Fruit fly (Drosophila melanogaster): Measurements from ENCODE around the gene Pgant5.

Gene Pgant5

DNA sequence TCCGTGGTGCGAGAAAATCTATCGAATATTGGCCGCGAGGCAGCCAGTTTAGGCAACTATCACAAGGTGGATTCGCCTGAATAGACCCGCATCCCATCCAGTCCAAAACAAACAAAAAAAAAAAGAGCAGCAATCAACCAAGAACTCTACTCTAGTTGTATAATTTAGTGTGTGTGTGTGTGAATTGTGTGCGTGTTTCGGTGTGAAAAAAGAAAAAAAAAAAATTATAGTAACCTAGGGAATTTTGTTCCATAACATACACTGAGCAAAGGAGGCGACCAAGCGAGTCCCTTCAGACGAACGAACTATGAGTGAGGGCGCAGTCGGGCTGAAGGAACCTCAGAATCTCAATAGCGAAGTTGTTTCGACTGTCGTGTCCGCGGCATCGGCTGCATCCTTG, 47.1 kb downstream of the Pgant5 start:
- TF ChIP-seq jumu (GFP tag; optimal IDR thresholded peaks at IDR 0.05), result no peak
- TF ChIP-seq gcm (GFP tag; optimal IDR thresholded peaks at IDR 0.05), result peak; percentile 11
- peak; percentile 93 for TF ChIP-seq Ets65A (GFP tag)

DNA sequence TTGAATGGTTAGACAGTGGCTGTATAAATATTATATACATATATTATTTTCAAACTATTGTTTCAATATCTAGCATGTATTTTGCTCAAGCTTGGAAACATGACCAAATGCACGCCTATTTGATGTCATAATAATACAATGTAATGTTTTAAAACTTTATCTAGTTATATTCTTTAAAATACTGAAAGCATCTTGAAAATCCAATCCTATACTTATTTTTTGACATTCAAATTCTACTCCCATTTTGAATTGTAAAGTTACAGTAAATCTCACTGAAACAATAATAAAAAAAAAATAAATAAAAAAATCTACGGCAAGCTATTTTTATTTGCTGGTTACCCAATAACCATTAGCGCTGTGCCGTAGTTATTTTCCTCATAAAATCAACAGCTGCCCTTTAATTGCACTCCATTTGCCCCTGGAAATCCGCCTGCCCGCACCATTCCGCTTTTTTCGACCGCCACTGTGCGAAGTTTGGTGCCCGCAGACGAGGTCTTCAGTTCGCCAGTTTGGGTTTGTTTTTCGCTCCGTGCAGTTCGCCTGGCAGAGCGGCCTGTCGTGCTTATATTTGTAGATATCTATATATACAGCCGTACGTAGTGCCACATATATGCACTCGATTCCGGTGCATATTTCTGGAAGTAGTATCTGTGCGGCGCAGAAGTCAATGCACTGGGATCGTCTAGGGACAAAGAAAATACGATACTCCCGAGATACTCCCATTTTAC, 48.3 kb downstream of the Pgant5 start:
- TF ChIP-seq Med (GFP tag) (peak; percentile 92), aop (GFP tag; IDR thresholded peaks at IDR 0.05) (no peak), Stat92E (GFP tag; optimal IDR thresholded peaks at IDR 0.05) (no peak), CG12744 (GFP tag; optimal IDR thresholded peaks at IDR 0.05) (no peak), CG12071 (GFP tag; optimal IDR thresholded peaks at IDR 0.05) (no peak), sens (GFP tag) (peak; percentile 80), mam (GFP tag; optimal IDR thresholded peaks at IDR 0.05) (peak; percentile 54), pb (GFP tag; optimal IDR thresholded peaks at IDR 0.05) (no peak), twi (tag; optimal IDR thresholded peaks at IDR 0.05) (no peak), zfh2 (GFP tag; optimal IDR thresholded peaks at IDR 0.05) (peak; percentile 15), tgo (GFP tag; IDR thresholded peaks at IDR 0.05) (peak; percentile 44; the same call in 1 of the 3 replicates), Usf (GFP tag; optimal IDR thresholded peaks at IDR 0.05) (no peak), bigmax (GFP tag; optimal IDR thresholded peaks at IDR 0.05) (no peak), CG15011 (GFP tag; optimal IDR thresholded peaks at IDR 0.05) (peak; percentile 21), CG8388 (GFP tag; optimal IDR thresholded peaks at IDR 0.05) (peak; percentile 30), Oli (tag; optimal IDR thresholded peaks at IDR 0.05) (peak; percentile 66), zen (tag; optimal IDR thresholded peaks at IDR 0.05) (no peak), CG1603 (tag; optimal IDR thresholded peaks at IDR 0.05) (peak; percentile 14), Dek (tag; optimal IDR thresholded peaks at IDR 0.05) (peak; percentile 34), CG17186 (GFP tag; optimal IDR thresholded peaks at IDR 0.05) (no peak), Dad (GFP tag; optimal IDR thresholded peaks at IDR 0.05) (peak; percentile 37), Bdp1 (GFP tag; optimal IDR thresholded peaks at IDR 0.05) (no peak), usp (GFP tag; optimal IDR thresholded peaks at IDR 0.05) (no peak), CG30403 (GFP tag; optimal IDR thresholded peaks at IDR 0.05) (peak; percentile 56), yki (optimal IDR thresholded peaks at IDR 0.05) (no peak), Fer3 (tag; optimal IDR thresholded peaks at IDR 0.05) (peak; percentile 21), CG18262 (tag; optimal IDR thresholded peaks at IDR 0.05) (peak; percentile 75), Atf-2 (GFP tag; optimal IDR thresholded peaks at IDR 0.05) (peak; percentile 13), CG6813 (GFP tag; optimal IDR thresholded peaks at IDR 0.05) (peak; percentile 51), slou (GFP tag; optimal IDR thresholded peaks at IDR 0.05) (peak; percentile 32), sc (optimal IDR thresholded peaks at IDR 0.05) (no peak), sc (GFP tag; optimal IDR thresholded peaks at IDR 0.05) (peak; percentile 52), psq (GFP tag; optimal IDR thresholded peaks at IDR 0.05) (no peak), tap (tag; optimal IDR thresholded peaks at IDR 0.05) (peak; percentile 23), pum (GFP tag; optimal IDR thresholded peaks at IDR 0.05) (peak; percentile 42), nom (GFP tag; optimal IDR thresholded peaks at IDR 0.05) (peak; percentile 52), sd (tag; optimal IDR thresholded peaks at IDR 0.05) (peak; percentile 28), CG3838 (GFP tag; optimal IDR thresholded peaks at IDR 0.05) (no peak), CG15479 (GFP tag; optimal IDR thresholded peaks at IDR 0.05) (no peak), CG17361 (GFP tag; IDR thresholded peaks at IDR 0.05) (peak; percentile 86), CG32532 (GFP tag; IDR thresholded peaks at IDR 0.05) (peak; percentile 72), GATAe (GFP tag; conservative IDR thresholded peaks at IDR 0.05) (no peak), org-1 (GFP tag; optimal IDR thresholded peaks at IDR 0.05) (peak; percentile 29), fd102C (GFP tag; optimal IDR thresholded peaks at IDR 0.05) (no peak), Xbp1 (GFP tag; optimal IDR thresholded peaks at IDR 0.05) (peak; percentile 47), CG17912 (GFP tag; optimal IDR thresholded peaks at IDR 0.05) (no peak)
